Fruit fly (Drosophila melanogaster): ENCODE measurements around the gene CG5087.

CG5087 gene

dm6 chr3L:9033537-9033936 lies 35.6 kb downstream of the CG5087 start:
- no peak for TF ChIP-seq bab1 (GFP tag; optimal IDR thresholded peaks at IDR 0.05)
- TF ChIP-seq CG1620 (GFP tag; optimal IDR thresholded peaks at IDR 0.05), result no peak
- TF ChIP-seq toe (GFP tag; optimal IDR thresholded peaks at IDR 0.05), result no peak

- no peak for TF ChIP-seq bab1 (GFP tag; optimal IDR thresholded peaks at IDR 0.05)
- no peak for TF ChIP-seq CG7045 (GFP tag; optimal IDR thresholded peaks at IDR 0.05)
- TF ChIP-seq tj (GFP tag; optimal IDR thresholded peaks at IDR 0.05), result no peak
- TF ChIP-seq cic (GFP tag; optimal IDR thresholded peaks at IDR 0.05), result no peak
- TF ChIP-seq pad (GFP tag; optimal IDR thresholded peaks at IDR 0.05), result no peak
- TF ChIP-seq Crg-1 (GFP tag; optimal IDR thresholded peaks at IDR 0.05), result no peak
- TF ChIP-seq CG12768 (GFP tag; optimal IDR thresholded peaks at IDR 0.05), result no peak
- TF ChIP-seq CG33017 (tag; optimal IDR thresholded peaks at IDR 0.05), result no peak
- no peak for TF ChIP-seq CG1620 (GFP tag; optimal IDR thresholded peaks at IDR 0.05)
- no peak for TF ChIP-seq kay (GFP tag; ENCODE audit: borderline replicate concordance)
- no peak for TF ChIP-seq CG14711 (tag; optimal IDR thresholded peaks at IDR 0.05)
- TF ChIP-seq CG7101 (tag; optimal IDR thresholded peaks at IDR 0.05), result no peak
- no peak for TF ChIP-seq ovo (GFP tag; optimal IDR thresholded peaks at IDR 0.05)
- TF ChIP-seq CG11617 (GFP tag; optimal IDR thresholded peaks at IDR 0.05), result no peak
- no peak for TF ChIP-seq cnc (optimal IDR thresholded peaks at IDR 0.05)
- no peak for TF ChIP-seq CG5204 (GFP tag; optimal IDR thresholded peaks at IDR 0.05)
- no peak for TF ChIP-seq Clk (GFP tag; optimal IDR thresholded peaks at IDR 0.05)
- TF ChIP-seq Mnt (GFP tag; optimal IDR thresholded peaks at IDR 0.05), result no peak
- TF ChIP-seq Hr96 (GFP tag; optimal IDR thresholded peaks at IDR 0.05), result no peak
- TF ChIP-seq toe (GFP tag; optimal IDR thresholded peaks at IDR 0.05), result no peak
Measured at dm6 chr3L:9033999-9034626, 36.1 kb downstream of the CG5087 start.

dm6 chr3L:9037608-9038007 lies 39.6 kb downstream of the CG5087 start:
- TF ChIP-seq CG7045 (GFP tag; optimal IDR thresholded peaks at IDR 0.05), result no peak

- no peak for TF ChIP-seq CG5204 (GFP tag; optimal IDR thresholded peaks at IDR 0.05)
- TF ChIP-seq CG1620 (GFP tag; optimal IDR thresholded peaks at IDR 0.05), result no peak
- TF ChIP-seq pad (GFP tag; optimal IDR thresholded peaks at IDR 0.05), result no peak
- no peak for TF ChIP-seq Mnt (GFP tag; optimal IDR thresholded peaks at IDR 0.05)
- TF ChIP-seq Clk (GFP tag; optimal IDR thresholded peaks at IDR 0.05), result no peak
- no peak for TF ChIP-seq CG7101 (tag; optimal IDR thresholded peaks at IDR 0.05)
- TF ChIP-seq CG14711 (tag; optimal IDR thresholded peaks at IDR 0.05), result no peak
- no peak for TF ChIP-seq kay (GFP tag; ENCODE audit: borderline replicate concordance)
- no peak for TF ChIP-seq CG12768 (GFP tag; optimal IDR thresholded peaks at IDR 0.05)
- no peak for TF ChIP-seq Hr96 (GFP tag; optimal IDR thresholded peaks at IDR 0.05)
- no peak for TF ChIP-seq bab1 (GFP tag; optimal IDR thresholded peaks at IDR 0.05)
- TF ChIP-seq Crg-1 (GFP tag; optimal IDR thresholded peaks at IDR 0.05), result no peak
- no peak for TF ChIP-seq cnc (optimal IDR thresholded peaks at IDR 0.05)
- no peak for TF ChIP-seq cic (GFP tag; optimal IDR thresholded peaks at IDR 0.05)
- no peak for TF ChIP-seq ovo (GFP tag; optimal IDR thresholded peaks at IDR 0.05)
- no peak for TF ChIP-seq CG33017 (tag; optimal IDR thresholded peaks at IDR 0.05)
- no peak for TF ChIP-seq toe (GFP tag; optimal IDR thresholded peaks at IDR 0.05)
- no peak for TF ChIP-seq CG7045 (GFP tag; optimal IDR thresholded peaks at IDR 0.05)
- TF ChIP-seq tj (GFP tag; optimal IDR thresholded peaks at IDR 0.05), result no peak
- no peak for TF ChIP-seq CG11617 (GFP tag; optimal IDR thresholded peaks at IDR 0.05)
Measured at dm6 chr3L:9039189-9039588, 41.2 kb downstream of the CG5087 start.

dm6 chr3L:9041042-9041477 lies 43.1 kb downstream of the CG5087 start, which contains the start of gene Doc1:
Gene Doc1, plus strand, starts transcription at chr3L:9041375.
- TF ChIP-seq CG12768 (GFP tag; optimal IDR thresholded peaks at IDR 0.05) (no peak), ovo (GFP tag; optimal IDR thresholded peaks at IDR 0.05) (no peak), cic (GFP tag; optimal IDR thresholded peaks at IDR 0.05) (no peak), cnc (optimal IDR thresholded peaks at IDR 0.05) (no peak), CG7101 (tag; optimal IDR thresholded peaks at IDR 0.05) (no peak), tj (GFP tag; optimal IDR thresholded peaks at IDR 0.05) (no peak), kay (GFP tag; ENCODE audit: borderline replicate concordance) (no peak), CG7045 (GFP tag; optimal IDR thresholded peaks at IDR 0.05) (no peak), CG1620 (GFP tag; optimal IDR thresholded peaks at IDR 0.05) (no peak), Mnt (GFP tag; optimal IDR thresholded peaks at IDR 0.05) (no peak), Crg-1 (GFP tag; optimal IDR thresholded peaks at IDR 0.05) (no peak), toe (GFP tag; optimal IDR thresholded peaks at IDR 0.05) (no peak), CG33017 (tag; optimal IDR thresholded peaks at IDR 0.05) (no peak), Hr96 (GFP tag; optimal IDR thresholded peaks at IDR 0.05) (no peak), CG11617 (GFP tag; optimal IDR thresholded peaks at IDR 0.05) (no peak)

dm6 chr3L:9042200-9042988 lies 44.4 kb downstream of the CG5087 start:
- no peak for TF ChIP-seq cnc (optimal IDR thresholded peaks at IDR 0.05)
- TF ChIP-seq CG12768 (GFP tag; optimal IDR thresholded peaks at IDR 0.05), result no peak
- no peak for TF ChIP-seq CG5204 (GFP tag; optimal IDR thresholded peaks at IDR 0.05)
- no peak for TF ChIP-seq CG11617 (GFP tag; optimal IDR thresholded peaks at IDR 0.05)
- no peak for TF ChIP-seq toe (GFP tag; optimal IDR thresholded peaks at IDR 0.05)
- TF ChIP-seq Clk (GFP tag; optimal IDR thresholded peaks at IDR 0.05), result no peak
